Worm (Caenorhabditis elegans) whole organism, L4/young adult: ENCODE results near the gene cyk-1.

ENCODE experiments used
- W03F9.2 ChIP-seq: fragments of 150-350 bp; optimal IDR thresholded peaks from 2 replicates; lab custom pipeline; 2014; ENCODE audit warnings: missing biosample characterization, missing genetic modification characterization
- dao-5 ChIP-seq: sonication (generic microtip); optimal IDR thresholded peaks from 2 replicates; lab custom pipeline; 2016; ENCODE audit warnings: missing genotype, missing genetic modification characterization, moderate library complexity, missing compliant biosample characterization
- him-1 ChIP-seq: sonication (generic microtip); optimal IDR thresholded peaks from 2 replicates; lab custom pipeline; 2016; ENCODE audit warnings: missing genotype, missing genetic modification reagents, missing genetic modification characterization, missing compliant biosample characterization

DNA sequence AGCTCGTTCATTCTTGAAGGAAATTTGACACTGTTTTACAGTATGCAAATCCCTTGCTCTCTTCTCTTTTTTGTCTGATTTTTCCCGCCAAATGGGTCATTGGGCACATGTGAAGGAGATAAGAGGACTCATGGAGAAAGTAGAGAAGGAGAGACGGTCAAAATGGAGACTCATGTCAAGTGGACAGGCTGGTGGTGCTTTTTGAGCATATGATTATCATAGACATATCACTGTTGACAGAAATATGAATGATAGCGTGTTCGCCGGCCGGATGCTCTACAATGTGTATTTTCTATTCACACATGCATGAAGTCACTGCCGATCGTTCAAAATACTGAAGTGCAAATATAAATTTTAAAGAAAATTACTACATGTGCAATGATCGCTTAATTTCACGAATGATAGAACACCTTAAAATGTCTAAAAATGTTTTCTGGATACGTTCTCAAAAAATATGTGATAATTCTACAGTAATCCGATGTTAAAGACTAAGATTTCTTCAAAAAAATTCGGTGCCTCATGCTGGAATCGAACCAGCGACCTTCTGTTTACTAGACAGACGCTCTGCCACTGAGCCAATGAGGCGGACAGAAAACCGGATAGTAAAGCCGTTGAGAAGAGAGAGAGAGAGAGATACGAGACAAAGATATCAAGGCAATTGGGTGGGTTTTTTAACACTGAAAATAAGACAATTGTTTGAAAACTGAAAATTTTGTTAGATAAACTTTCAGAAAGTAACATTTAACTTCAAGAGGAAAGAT is 1.2 kb upstream of the cyk-1 start:
- no peak for TF ChIP-seq W03F9.2
- TF ChIP-seq dao-5 = no peak
- TF ChIP-seq him-1 (tag; lab: Kevin White, UChicago) = peak; percentile 50
